Fruit fly (Drosophila melanogaster): ENCODE measurements around the gene Cln3.

Gene Cln3

dm6 chr3L:17808597-17809213, 5.2 kb downstream of the Cln3 start, which contains the start of gene CG32191 (continued):
- TF ChIP-seq peb (GFP tag; IDR thresholded peaks at IDR 0.05) = no peak
- TF ChIP-seq fd64A (GFP tag; optimal IDR thresholded peaks at IDR 0.05) = no peak
- no peak for TF ChIP-seq emc (GFP tag; optimal IDR thresholded peaks at IDR 0.05)
- peak; percentile 48 for TF ChIP-seq CG15514 (GFP tag; optimal IDR thresholded peaks at IDR 0.05)
- no peak for TF ChIP-seq H2.0 (GFP tag; IDR thresholded peaks at IDR 0.05)
- 0 out of 3 replicates have a peak, but pooled peaks have one; percentile 11 for TF ChIP-seq CG11695 (GFP tag; IDR thresholded peaks at IDR 0.05)
- TF ChIP-seq lbe (GFP tag; optimal IDR thresholded peaks at IDR 0.05) = no peak
- TF ChIP-seq onecut (GFP tag; IDR thresholded peaks at IDR 0.05) = no peak
- TF ChIP-seq crc (GFP tag; optimal IDR thresholded peaks at IDR 0.05) = no peak
- no peak for TF ChIP-seq ash1 (GFP tag; optimal IDR thresholded peaks at IDR 0.05)
- TF ChIP-seq CG13424 (tag; optimal IDR thresholded peaks at IDR 0.05) = no peak
- TF ChIP-seq CG16813 (GFP tag; IDR thresholded peaks at IDR 0.05; ENCODE audit: partially characterized antibody) = no peak
- no peak for TF ChIP-seq HLHmδ (GFP tag; optimal IDR thresholded peaks at IDR 0.05)
- TF ChIP-seq CG3995 (GFP tag; optimal IDR thresholded peaks at IDR 0.05) = no peak
- TF ChIP-seq CG11560 (tag; IDR thresholded peaks at IDR 0.05) = no peak
- no peak for TF ChIP-seq CG3726 (GFP tag; IDR thresholded peaks at IDR 0.05)
- TF ChIP-seq CG6813 (GFP tag; optimal IDR thresholded peaks at IDR 0.05) = peak; percentile 37
- peak; percentile 20; the same call in 1 of the 2 replicates for TF ChIP-seq sob (GFP tag; IDR thresholded peaks at IDR 0.05)
- TF ChIP-seq tll (GFP tag; optimal IDR thresholded peaks at IDR 0.05) = no peak
- no peak for TF ChIP-seq CG17186 (GFP tag; optimal IDR thresholded peaks at IDR 0.05)
- no peak for TF ChIP-seq grn (GFP tag; optimal IDR thresholded peaks at IDR 0.05)
- TF ChIP-seq ftz-f1 (GFP tag; optimal IDR thresholded peaks at IDR 0.05) = no peak
- TF ChIP-seq CG2678 (tag; optimal IDR thresholded peaks at IDR 0.05) = peak; percentile 44
- TF ChIP-seq CG7963 (GFP tag; IDR thresholded peaks at IDR 0.05; ENCODE audit: partially characterized antibody) = no peak
- TF ChIP-seq CG12391 (tag; optimal IDR thresholded peaks at IDR 0.05) = no peak
- no peak for TF ChIP-seq CG11398 (GFP tag; optimal IDR thresholded peaks at IDR 0.05)
- no peak for TF ChIP-seq fu2 (GFP tag; optimal IDR thresholded peaks at IDR 0.05)
- TF ChIP-seq HLH4C (GFP tag; IDR thresholded peaks at IDR 0.05; ENCODE audit: partially characterized antibody) = no peak
- TF ChIP-seq ATbp (GFP tag; optimal IDR thresholded peaks at IDR 0.05) = peak; percentile 70
- no peak for TF ChIP-seq mam (GFP tag; optimal IDR thresholded peaks at IDR 0.05)
- TF ChIP-seq CG12071 (GFP tag; optimal IDR thresholded peaks at IDR 0.05) = peak; percentile 32
- no peak for TF ChIP-seq Opbp (GFP tag; IDR thresholded peaks at IDR 0.05; ENCODE audit: partially characterized antibody)
- no peak for TF ChIP-seq ab (GFP tag; optimal IDR thresholded peaks at IDR 0.05)
- no peak for TF ChIP-seq grau (tag; optimal IDR thresholded peaks at IDR 0.05)
- no peak for TF ChIP-seq her (GFP tag; optimal IDR thresholded peaks at IDR 0.05)
- TF ChIP-seq CG6175 (GFP tag; IDR thresholded peaks at IDR 0.05) = 0 out of 3 replicates have a peak, but pooled peaks have one; percentile 33
- TF ChIP-seq br (optimal IDR thresholded peaks at IDR 0.05) = no peak
- no peak for TF ChIP-seq CG10366 (GFP tag; IDR thresholded peaks at IDR 0.05)
- TF ChIP-seq toy (GFP tag; IDR thresholded peaks at IDR 0.05) = no peak
- peak; percentile 18; the same call in 1 of the 2 replicates for TF ChIP-seq Rfx (GFP tag; IDR thresholded peaks at IDR 0.05)
- no peak for TF ChIP-seq CG12659 (GFP tag; optimal IDR thresholded peaks at IDR 0.05)
- TF ChIP-seq row (GFP tag; IDR thresholded peaks at IDR 0.05) = no peak
- TF ChIP-seq CG32772 (GFP tag; IDR thresholded peaks at IDR 0.05) = no peak
- no peak for TF ChIP-seq CG8478 (optimal IDR thresholded peaks at IDR 0.05)
- TF ChIP-seq CG3407 (GFP tag; optimal IDR thresholded peaks at IDR 0.05) = no peak
- TF ChIP-seq mirr (GFP tag; optimal IDR thresholded peaks at IDR 0.05) = peak; percentile 44
- TF ChIP-seq tna (GFP tag; IDR thresholded peaks at IDR 0.05; ENCODE audit: partially characterized antibody) = no peak
- peak; percentile 3 for TF ChIP-seq Vsx1 (GFP tag; optimal IDR thresholded peaks at IDR 0.05)
- peak; percentile 59 for TF ChIP-seq Hmr (GFP tag; optimal IDR thresholded peaks at IDR 0.05)
- TF ChIP-seq Lpt (GFP tag; optimal IDR thresholded peaks at IDR 0.05) = no peak
- TF ChIP-seq CG13296 (GFP tag; optimal IDR thresholded peaks at IDR 0.05) = peak; percentile 38

All from whole organism, embryonic.